Fruit fly (Drosophila melanogaster) whole organism, embryonic: Measurements from ENCODE around the gene CG18662.
A peak's percentile ranks its signal among the peaks of the same experiment; 100 is the strongest.

Experiments used
- Ada2b ChIP-seq: fragments of 200-800 bp; sonication (Bioruptor generic); IDR thresholded peaks from 2 replicates; pipeline ENCODE4 v1.3.6; 2022; ENCODE audit warnings: missing biosample characterization, missing genetic modification characterization
- BEAF-32 ChIP-seq: fragments of 200-800 bp; sonication (Bioruptor generic); optimal IDR thresholded peaks from 3 replicates; lab custom pipeline; 2017; ENCODE audit warnings: missing biosample characterization, missing genetic modification characterization, mild to moderate bottlenecking, moderate library complexity, missing genetic modification reagents
- CG1024 ChIP-seq: fragments of 200-800 bp; sonication (Bioruptor generic); IDR thresholded peaks from 2 replicates; pipeline ENCODE4 v1.3.6; 2022; ENCODE audit warnings: missing biosample characterization, missing genetic modification characterization
- CG10321 ChIP-seq: fragments of 200-800 bp; sonication (Bioruptor generic); IDR thresholded peaks from 2 replicates; pipeline ENCODE4 v1.3.6; 2022; ENCODE audit warnings: missing biosample characterization, missing genetic modification characterization
- CG11247 ChIP-seq: fragments of 200-800 bp; sonication (Bioruptor generic); IDR thresholded peaks from 2 replicates; pipeline ENCODE4 v1.3.6; 2022; ENCODE audit warnings: missing biosample characterization, missing genetic modification characterization
- CG11504 ChIP-seq: fragments of 200-800 bp; sonication (Bioruptor generic); optimal IDR thresholded peaks from 3 replicates; lab custom pipeline; 2019; ENCODE audit warnings: missing biosample characterization, mild to moderate bottlenecking, missing genetic modification characterization, moderate library complexity
- CG12659 ChIP-seq: fragments of 200-800 bp; sonication (Bioruptor generic); optimal IDR thresholded peaks from 3 replicates; lab custom pipeline; 2017; ENCODE audit warnings: mild to moderate bottlenecking, missing biosample characterization, missing genetic modification reagents, missing genetic modification characterization
- CG13894 ChIP-seq: fragments of 200-800 bp; sonication (Bioruptor generic); optimal IDR thresholded peaks from 3 replicates; lab custom pipeline; 2018; ENCODE audit warnings: missing biosample characterization, mild to moderate bottlenecking, missing genetic modification characterization, moderate library complexity
- CG14965 ChIP-seq: fragments of 200-800 bp; sonication (Bioruptor generic); optimal IDR thresholded peaks from 2 replicates; lab custom pipeline; 2016; ENCODE audit warnings: missing biosample characterization, missing genetic modification characterization, borderline replicate concordance
- CG1603 ChIP-seq: fragments of 200-800 bp; sonication (Bioruptor generic); optimal IDR thresholded peaks from 2 replicates; lab custom pipeline; 2019; ENCODE audit warnings: missing biosample characterization, mild to moderate bottlenecking, missing genetic modification characterization, moderate library complexity
- CG1647 ChIP-seq: fragments of 200-800 bp; sonication (Bioruptor generic); optimal IDR thresholded peaks from 3 replicates; lab custom pipeline; 2016; ENCODE audit warnings: missing biosample characterization, missing genetic modification characterization
- CG18764 ChIP-seq: fragments of 200-800 bp; sonication (Bioruptor generic); optimal IDR thresholded peaks from 3 replicates; lab custom pipeline; 2016; ENCODE audit warnings: missing biosample characterization, missing genetic modification characterization
- CG32532 ChIP-seq: fragments of 200-800 bp; sonication (Bioruptor generic); IDR thresholded peaks from 2 replicates; pipeline ENCODE4 v1.3.6; 2022; ENCODE audit warnings: missing biosample characterization, missing genetic modification characterization
- CG7745 ChIP-seq: fragments of 200-800 bp; sonication (Bioruptor generic); optimal IDR thresholded peaks from 2 replicates; lab custom pipeline; 2018; ENCODE audit warnings: missing biosample characterization, mild to moderate bottlenecking, missing genetic modification characterization, moderate library complexity
- CG8089 ChIP-seq: fragments of 200-800 bp; sonication (Bioruptor generic); optimal IDR thresholded peaks from 3 replicates; lab custom pipeline; 2016; ENCODE audit warnings: missing biosample characterization, missing genetic modification characterization
- CG8478 ChIP-seq: fragments of >200 bp; optimal IDR thresholded peaks from 2 replicates; lab custom pipeline; 2018
- CG9215 ChIP-seq: fragments of 200-800 bp; sonication (Bioruptor generic); IDR thresholded peaks from 2 replicates; pipeline ENCODE4 v1.3.6; 2022; ENCODE audit warnings: missing biosample characterization, missing genetic modification characterization
- Dek ChIP-seq: fragments of 200-800 bp; sonication (Bioruptor generic); optimal IDR thresholded peaks from 3 replicates; lab custom pipeline; 2019; ENCODE audit warnings: missing biosample characterization, mild to moderate bottlenecking, missing genetic modification characterization, moderate library complexity
- Dfd ChIP-seq, 2 experiments: fragments of >200 bp; optimal IDR thresholded peaks; 2 replicates each; lab custom pipeline; 2017; ENCODE audit warnings: missing biosample characterization in 2 of 2, missing genetic modification characterization in 2 of 2
- H2.0 ChIP-seq: fragments of 200-800 bp; sonication (Bioruptor generic); IDR thresholded peaks from 2 replicates; pipeline ENCODE4 v1.3.6; 2022; ENCODE audit warnings: missing biosample characterization, missing genetic modification characterization
- Hr78 ChIP-seq, 2 experiments: fragments of 200-800 bp in 1 of 2; fragments of >200 bp in 1 of 2; sonication (Bioruptor generic) in 1 of 2; optimal IDR thresholded peaks; 2 replicates each; lab custom pipeline; 2017 to 2019; ENCODE audit warnings: missing biosample characterization in 2 of 2, missing genetic modification characterization in 2 of 2, mild to moderate bottlenecking in 1 of 2, moderate library complexity in 1 of 2
- Hsf ChIP-seq: fragments of 200-800 bp; sonication (Bioruptor generic); optimal IDR thresholded peaks from 3 replicates; lab custom pipeline; 2016; ENCODE audit warnings: missing biosample characterization, missing genetic modification characterization
- Myb ChIP-seq: fragments of 200-800 bp; sonication (Bioruptor generic); optimal IDR thresholded peaks from 2 replicates; lab custom pipeline; 2016; ENCODE audit warnings: missing biosample characterization, missing genetic modification characterization
- Side ChIP-seq: fragments of 200-800 bp; sonication (Bioruptor generic); optimal IDR thresholded peaks from 2 replicates; lab custom pipeline; 2016; ENCODE audit warnings: missing biosample characterization, missing genetic modification characterization
- Trl ChIP-seq, 3 experiments: fragments of >200 bp in 2 of 3; fragments of 200-800 bp in 1 of 3; sonication (Bioruptor generic) in 1 of 3; optimal IDR thresholded peaks; 2 replicates in 1 of 3; 3 replicates in 2 of 3; lab custom pipeline; 2016 to 2017; ENCODE audit warnings: missing biosample characterization in 1 of 3, missing genetic modification characterization in 1 of 3
- Usf ChIP-seq: fragments of 200-800 bp; sonication (Bioruptor generic); optimal IDR thresholded peaks from 2 replicates; lab custom pipeline; 2017; ENCODE audit warnings: missing genotype, missing biosample characterization, missing genetic modification characterization
- YL-1 ChIP-seq: fragments of 200-800 bp; sonication (Bioruptor generic); optimal IDR thresholded peaks from 3 replicates; lab custom pipeline; 2017; ENCODE audit warnings: missing biosample characterization, mild to moderate bottlenecking, missing genetic modification characterization
- ac ChIP-seq: fragments of 200-800 bp; sonication (Bioruptor generic); optimal IDR thresholded peaks from 3 replicates; lab custom pipeline; 2017; ENCODE audit warnings: missing biosample characterization, mild to moderate bottlenecking, missing genetic modification characterization
- bigmax ChIP-seq: fragments of 200-800 bp; sonication (Bioruptor generic); optimal IDR thresholded peaks from 2 replicates; lab custom pipeline; 2018; ENCODE audit warnings: missing biosample characterization, mild to moderate bottlenecking, missing genetic modification characterization
- cg ChIP-seq: fragments of 200-800 bp; sonication (Bioruptor generic); optimal IDR thresholded peaks from 3 replicates; lab custom pipeline; 2019; ENCODE audit warnings: missing biosample characterization, mild to moderate bottlenecking, missing genetic modification characterization, moderate library complexity
- chif ChIP-seq, 2 experiments: fragments of 200-800 bp; sonication (Bioruptor generic); optimal IDR thresholded peaks; 3 replicates each; lab custom pipeline; 2016; ENCODE audit warnings: missing biosample characterization in 2 of 2, missing genetic modification characterization in 2 of 2
- chinmo ChIP-seq: fragments of 200-800 bp; sonication (Bioruptor generic); IDR thresholded peaks from 4 replicates; pipeline ENCODE4 v1.3.6; 2022; ENCODE audit warnings: missing biosample characterization, missing genetic modification characterization; ENCODE audit not compliant: partially characterized antibody
- ems ChIP-seq: fragments of 200-800 bp; sonication (Bioruptor generic); optimal IDR thresholded peaks from 3 replicates; lab custom pipeline; 2016; ENCODE audit warnings: missing biosample characterization, missing genetic modification characterization
- fu2 ChIP-seq: fragments of 200-800 bp; sonication (Bioruptor generic); optimal IDR thresholded peaks from 2 replicates; lab custom pipeline; 2016; ENCODE audit warnings: missing biosample characterization, missing genetic modification characterization
- gem ChIP-seq: fragments of 200-800 bp; sonication (Bioruptor generic); optimal IDR thresholded peaks from 2 replicates; lab custom pipeline; 2019; ENCODE audit warnings: missing biosample characterization, mild to moderate bottlenecking, missing genetic modification characterization, moderate library complexity
- gfzf ChIP-seq: fragments of 200-800 bp; sonication (Bioruptor generic); optimal IDR thresholded peaks from 2 replicates; lab custom pipeline; 2016; ENCODE audit warnings: missing biosample characterization, mild to moderate bottlenecking, missing genetic modification characterization, moderate library complexity
- grau ChIP-seq: fragments of 200-800 bp; optimal IDR thresholded peaks from 3 replicates; lab custom pipeline; 2019; ENCODE audit warnings: missing biosample characterization, mild to moderate bottlenecking, missing genetic modification characterization, moderate library complexity
- grn ChIP-seq: fragments of 200-800 bp; sonication (Bioruptor generic); optimal IDR thresholded peaks from 3 replicates; lab custom pipeline; 2017; ENCODE audit warnings: missing biosample characterization, missing genetic modification characterization
- gro ChIP-seq: fragments of 200-800 bp; sonication (Bioruptor generic); optimal IDR thresholded peaks from 2 replicates; lab custom pipeline; 2016; ENCODE audit warnings: missing biosample characterization, missing genetic modification characterization
- jumu ChIP-seq: fragments of 200-800 bp; sonication (Bioruptor generic); optimal IDR thresholded peaks from 3 replicates; lab custom pipeline; 2016; ENCODE audit warnings: missing biosample characterization, missing genetic modification characterization
- lab ChIP-seq: fragments of 200-800 bp; sonication (Bioruptor generic); optimal IDR thresholded peaks from 3 replicates; lab custom pipeline; 2017; ENCODE audit warnings: missing biosample characterization, missing genetic modification characterization, mild to moderate bottlenecking, moderate library complexity, missing genetic modification reagents
- mirr ChIP-seq: fragments of 200-800 bp; sonication (Bioruptor generic); optimal IDR thresholded peaks from 3 replicates; lab custom pipeline; 2018; ENCODE audit warnings: missing biosample characterization, mild to moderate bottlenecking, missing genetic modification characterization
- oc ChIP-seq: fragments of 200-800 bp; sonication (Bioruptor generic); optimal IDR thresholded peaks from 2 replicates; lab custom pipeline; 2018; ENCODE audit warnings: missing biosample characterization, mild to moderate bottlenecking, missing genetic modification characterization, moderate library complexity
- otp ChIP-seq: fragments of 200-800 bp; sonication (Bioruptor generic); IDR thresholded peaks from 3 replicates; pipeline ENCODE4, ENCODE4 v1.3.6; 2022; ENCODE audit warnings: missing biosample characterization, missing genetic modification characterization
- sens ChIP-seq: fragments of 200-800 bp; sonication (Bioruptor generic); peaks from one replicate; lab custom pipeline; 2016; ENCODE audit warnings: missing biosample characterization, missing genetic modification characterization
- shn ChIP-seq: fragments of 200-800 bp; sonication (Bioruptor generic); optimal IDR thresholded peaks from 3 replicates; lab custom pipeline; 2016; ENCODE audit warnings: missing biosample characterization, missing genetic modification characterization
- tgo ChIP-seq: fragments of 200-800 bp; sonication (Bioruptor generic); IDR thresholded peaks from 3 replicates; pipeline ENCODE4 v1.3.6; 2022; ENCODE audit warnings: missing biosample characterization, missing genetic modification characterization
- tin ChIP-seq: fragments of 200-800 bp; sonication (Bioruptor generic); optimal IDR thresholded peaks from 3 replicates; lab custom pipeline; 2016; ENCODE audit warnings: missing biosample characterization, missing genetic modification characterization
- tup ChIP-seq: fragments of 200-800 bp; sonication (Bioruptor generic); optimal IDR thresholded peaks from 2 replicates; lab custom pipeline; 2016; ENCODE audit warnings: missing biosample characterization, mild to moderate bottlenecking, missing genetic modification characterization, moderate library complexity
- twi ChIP-seq: fragments of 200-800 bp; optimal IDR thresholded peaks from 2 replicates; lab custom pipeline; 2019; ENCODE audit warnings: missing biosample characterization, mild to moderate bottlenecking, missing genetic modification characterization, moderate library complexity
- tx ChIP-seq: fragments of 200-800 bp; sonication (Bioruptor generic); optimal IDR thresholded peaks from 2 replicates; lab custom pipeline; 2016; ENCODE audit warnings: missing biosample characterization, missing genetic modification characterization
- zf30C ChIP-seq: fragments of 200-800 bp; sonication (Bioruptor generic); optimal IDR thresholded peaks from 3 replicates; lab custom pipeline; 2018; ENCODE audit warnings: missing biosample characterization, mild to moderate bottlenecking, missing genetic modification characterization

The CG18662 gene

dm6 chr2L:8957152-8957551 lies 23.3 kb upstream of the CG18662 start:
- TF ChIP-seq CG9215 (no peak), CG1024 (no peak), Usf (GFP tag; lab: Kevin White, UChicago) (no peak), tup (GFP tag; lab: Kevin White, UChicago) (no peak), YL-1 (GFP tag; lab: Kevin White, UChicago) (no peak), CG18764 (GFP tag; lab: Kevin White, UChicago) (no peak), jumu (GFP tag; lab: Kevin White, UChicago) (no peak), tin (GFP tag; lab: Kevin White, UChicago) (no peak), Dfd (GFP tag; optimal IDR thresholded peaks at IDR 0.05; lab: Kevin White, UChicago) (no peak), shn (GFP tag; lab: Kevin White, UChicago) (no peak), otp (GFP tag; lab: Robert Waterston, UW) (no peak), CG14965 (GFP tag; lab: Kevin White, UChicago) (no peak), sens (GFP tag; lab: Kevin White, UChicago) (peak; percentile 72), Hr78 (GFP tag; optimal IDR thresholded peaks at IDR 0.05; lab: Kevin White, UChicago) (no peak), twi (tag; lab: Kevin White, UChicago) (peak; percentile 3), tx (GFP tag; lab: Kevin White, UChicago) (no peak), gfzf (GFP tag; lab: Kevin White, UChicago) (no peak), Dek (no peak), CG13894 (tag; lab: Kevin White, UChicago) (no peak), ac (GFP tag; lab: Kevin White, UChicago) (no peak), CG1647 (GFP tag; lab: Kevin White, UChicago) (no peak), cg (GFP tag; lab: Kevin White, UChicago) (no peak), mirr (GFP tag; lab: Kevin White, UChicago) (no peak), Hsf (GFP tag; lab: Kevin White, UChicago) (no peak), chif (GFP tag; optimal IDR thresholded peaks at IDR 0.05; lab: Kevin White, UChicago) (no peak), BEAF-32 (GFP tag; lab: Kevin White, UChicago) (no peak), CG11504 (tag; lab: Kevin White, UChicago) (peak; percentile 0), Ada2b (GFP tag; lab: Robert Waterston, UW) (peak; percentile 20; the same call in 1 of the 2 replicates), CG8089 (no peak), CG1603 (no peak), CG32532 (GFP tag; lab: Robert Waterston, UW) (no peak), CG8478 (lab: Kevin White, UChicago) (no peak), CG10321 (no peak), CG11247 (GFP tag; lab: Robert Waterston, UW) (no peak), gro (GFP tag; lab: Kevin White, UChicago) (no peak), gem (tag; lab: Kevin White, UChicago) (peak; percentile 70), H2.0 (GFP tag; lab: Robert Waterston, UW) (no peak), fu2 (GFP tag; lab: Kevin White, UChicago) (no peak), CG7745 (tag; lab: Kevin White, UChicago) (no peak), bigmax (GFP tag; lab: Kevin White, UChicago) (no peak), grau (tag; lab: Kevin White, UChicago) (no peak), grn (GFP tag; lab: Kevin White, UChicago) (no peak), oc (tag; lab: Kevin White, UChicago) (no peak), ems (GFP tag; lab: Kevin White, UChicago) (no peak), tgo (GFP tag; lab: Robert Waterston, UW) (no peak), chinmo (0 out of 4 replicates have a peak, but pooled peaks have one; percentile 32), Side (no peak), CG12659 (GFP tag; lab: Kevin White, UChicago) (no peak), Myb (GFP tag; lab: Kevin White, UChicago) (no peak), lab (GFP tag; lab: Kevin White, UChicago) (no peak), Trl (optimal IDR thresholded peaks at IDR 0.05; lab: Kevin White, UChicago) (no peak), Trl (GFP tag; optimal IDR thresholded peaks at IDR 0.05; lab: Kevin White, UChicago) (no peak), zf30C (GFP tag; lab: Kevin White, UChicago) (peak; percentile 52)
